Worm (Caenorhabditis elegans) whole organism, young adult: Measurements from ENCODE around the gene skr-6.

Experiments used
- F57C9.4 ChIP-seq: sonication (generic microtip); optimal IDR thresholded peaks from 2 replicates; lab custom pipeline; 2017; ENCODE audit warnings: mild to moderate bottlenecking, missing genetic modification characterization, missing compliant biosample characterization
- aptf-3 ChIP-seq: fragments of 200-800 bp; sonication (Bioruptor generic); IDR thresholded peaks from 2 replicates; pipeline ENCODE4 v1.3.6; 2022; ENCODE audit warnings: missing genetic modification characterization, missing compliant biosample characterization
- dpl-1 ChIP-seq: fragments of 150-350 bp; optimal IDR thresholded peaks from 2 replicates; lab custom pipeline; 2014; ENCODE audit warnings: missing biosample characterization, missing genetic modification reagents, missing genetic modification characterization
- unc-62 ChIP-seq: fragments of 150-350 bp; optimal IDR thresholded peaks from 2 replicates; lab custom pipeline; 2014; ENCODE audit warnings: missing biosample characterization, missing genetic modification reagents, missing genetic modification characterization

DNA sequence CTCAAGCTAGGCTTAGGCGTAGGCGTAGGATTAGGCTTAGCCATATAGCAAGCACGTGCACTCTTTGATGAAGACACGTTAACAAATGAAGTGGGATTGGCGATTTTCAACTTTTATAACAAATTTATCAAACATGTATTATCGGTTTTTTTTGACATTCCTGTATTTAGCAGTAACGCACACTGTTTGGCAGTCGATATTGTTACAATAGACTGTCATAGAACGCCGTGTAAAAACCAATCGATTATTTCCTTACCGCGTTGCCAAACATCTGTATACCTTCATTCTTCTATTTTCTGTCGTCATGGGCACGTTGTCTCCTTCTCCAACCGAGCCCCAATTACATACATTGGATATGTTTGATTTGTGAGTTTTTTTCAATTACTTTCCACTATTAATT, 48.5 kb upstream of the skr-6 start, which contains the start of gene fbxb-119:
- TF ChIP-seq unc-62 (GFP tag; lab: Kevin White, UChicago) (no peak), dpl-1 (GFP tag; lab: Kevin White, UChicago) (no peak), aptf-3 (GFP tag; lab: Robert Waterston, UW) (no peak), F57C9.4 (tag; lab: Kevin White, UChicago) (no peak)
